Worm (Caenorhabditis elegans) whole organism, L3 larva: Measurements from ENCODE around the gene vab-8.

Source experiments
- R02D3.7 ChIP-seq: fragments of 150-350 bp; optimal IDR thresholded peaks from 2 replicates; lab custom pipeline; 2014; ENCODE audit warnings: missing biosample characterization, missing genetic modification characterization
- ama-1 ChIP-seq: fragments of 150-350 bp; optimal IDR thresholded peaks from 2 replicates; lab custom pipeline; 2018
- ceh-16 ChIP-seq: sonication (generic microtip); optimal IDR thresholded peaks from 2 replicates; lab custom pipeline; 2017; ENCODE audit warnings: missing biosample characterization, missing genetic modification characterization
- ceh-28 ChIP-seq: fragments of 150-350 bp; optimal IDR thresholded peaks from 2 replicates; lab custom pipeline; 2014; ENCODE audit warnings: missing biosample characterization, missing genetic modification reagents, missing genetic modification characterization
- ceh-82 ChIP-seq: fragments of 150-350 bp; optimal IDR thresholded peaks from 2 replicates; lab custom pipeline; 2014; ENCODE audit warnings: missing biosample characterization, missing genetic modification characterization
- ceh-9 ChIP-seq: sonication (generic microtip); optimal IDR thresholded peaks from 2 replicates; lab custom pipeline; 2018; ENCODE audit warnings: missing biosample characterization, missing genetic modification characterization
- daf-12 ChIP-seq: fragments of 150-350 bp; optimal IDR thresholded peaks from 2 replicates; lab custom pipeline; 2014; ENCODE audit warnings: missing biosample characterization, missing genetic modification reagents, missing genetic modification characterization
- elt-1 ChIP-seq: fragments of 150-350 bp; optimal IDR thresholded peaks from 2 replicates; lab custom pipeline; 2014; ENCODE audit warnings: missing biosample characterization, missing genetic modification characterization
- elt-2 ChIP-seq: sonication (generic microtip); optimal IDR thresholded peaks from 2 replicates; lab custom pipeline; 2016; ENCODE audit warnings: missing genetic modification reagents, mild to moderate bottlenecking, missing genetic modification characterization, missing compliant biosample characterization
- elt-3 ChIP-seq, 3 experiments: fragments of 150-350 bp in 1 of 3; sonication (generic microtip) in 2 of 3; optimal IDR thresholded peaks; 2 replicates in 2 of 3; 4 replicates in 1 of 3; lab custom pipeline; 2014 to 2017; ENCODE audit warnings: missing biosample characterization in 3 of 3, missing genetic modification characterization in 3 of 3
- eor-1 ChIP-seq, 2 experiments: fragments of 150-350 bp; optimal IDR thresholded peaks; 2 replicates each; lab custom pipeline; 2014 to 2018; ENCODE audit warnings: missing biosample characterization in 2 of 2, missing genetic modification characterization in 2 of 2
- fkh-2 ChIP-seq: fragments of 150-350 bp; optimal IDR thresholded peaks from 2 replicates; lab custom pipeline; 2014; ENCODE audit warnings: missing biosample characterization, missing genetic modification reagents, missing genetic modification characterization
- hmg-11 ChIP-seq: sonication (generic microtip); optimal IDR thresholded peaks from 2 replicates; lab custom pipeline; 2016; ENCODE audit warnings: missing genetic modification characterization, missing compliant biosample characterization
- lin-15B ChIP-seq: fragments of 150-350 bp; optimal IDR thresholded peaks from 2 replicates; lab custom pipeline; 2014; ENCODE audit warnings: missing biosample characterization, missing genetic modification characterization
- lin-39 ChIP-seq: fragments of 150-350 bp; optimal IDR thresholded peaks from 2 replicates; lab custom pipeline; 2018; ENCODE audit warnings: missing biosample characterization, missing genetic modification reagents, missing genetic modification characterization
- lsy-12 ChIP-seq: sonication (generic microtip); optimal IDR thresholded peaks from 2 replicates; lab custom pipeline; 2016; ENCODE audit warnings: mild to moderate bottlenecking, missing genetic modification characterization, missing compliant biosample characterization
- nfya-1 ChIP-seq: sonication (generic microtip); optimal IDR thresholded peaks from 2 replicates; lab custom pipeline; 2017; ENCODE audit warnings: missing genetic modification characterization, mild to moderate bottlenecking, missing compliant biosample characterization, antibody characterized with exemption, moderate library complexity; ENCODE audit not compliant: insufficient read depth
- nhr-23 ChIP-seq: fragments of 150-350 bp; optimal IDR thresholded peaks from 2 replicates; lab custom pipeline; 2014; ENCODE audit warnings: missing biosample characterization, missing genetic modification reagents, missing genetic modification characterization
- nhr-237 ChIP-seq: fragments of 150-350 bp; optimal IDR thresholded peaks from 2 replicates; lab custom pipeline; 2014; ENCODE audit warnings: missing biosample characterization, missing genetic modification characterization
- nhr-25 ChIP-seq: sonication (generic microtip); optimal IDR thresholded peaks from 2 replicates; lab custom pipeline; 2017; ENCODE audit warnings: missing biosample characterization, missing genetic modification characterization
- nhr-28 ChIP-seq: fragments of 150-350 bp; optimal IDR thresholded peaks from 2 replicates; lab custom pipeline; 2014; ENCODE audit warnings: missing biosample characterization, missing genetic modification characterization
- nhr-67 ChIP-seq: fragments of 150-350 bp; optimal IDR thresholded peaks from 2 replicates; lab custom pipeline; 2014; ENCODE audit warnings: missing biosample characterization, missing genetic modification characterization
- pha-4 ChIP-seq: fragments of 150-350 bp; optimal IDR thresholded peaks from 2 replicates; lab custom pipeline; 2014; ENCODE audit warnings: missing biosample characterization, missing genetic modification reagents, missing genetic modification characterization
- skn-1 ChIP-seq: fragments of 150-350 bp; optimal IDR thresholded peaks from 2 replicates; lab custom pipeline; 2014; ENCODE audit warnings: missing biosample characterization, missing genetic modification characterization
- snpc-4 ChIP-seq: fragments of 150-350 bp; optimal IDR thresholded peaks from 2 replicates; lab custom pipeline; 2014; ENCODE audit warnings: missing biosample characterization, missing genetic modification characterization
- unc-39 ChIP-seq: sonication (generic microtip); optimal IDR thresholded peaks from 4 replicates; lab custom pipeline; 2017; ENCODE audit warnings: missing biosample characterization, missing genetic modification characterization
- zag-1 ChIP-seq: fragments of 150-350 bp; optimal IDR thresholded peaks from 2 replicates; lab custom pipeline; 2014; ENCODE audit warnings: missing biosample characterization, missing genetic modification characterization

Gene vab-8

ce11 chrV:12181310-12181709 is 31.8 kb upstream of the vab-8 start, which contains the start of gene elpc-3:
TSS of gene elpc-3 (minus strand) at chrV:12181410.
- no peak for TF ChIP-seq R02D3.7 (tag; lab: Kevin White, UChicago)
- no peak for TF ChIP-seq ceh-82 (tag; lab: Kevin White, UChicago)

DNA sequence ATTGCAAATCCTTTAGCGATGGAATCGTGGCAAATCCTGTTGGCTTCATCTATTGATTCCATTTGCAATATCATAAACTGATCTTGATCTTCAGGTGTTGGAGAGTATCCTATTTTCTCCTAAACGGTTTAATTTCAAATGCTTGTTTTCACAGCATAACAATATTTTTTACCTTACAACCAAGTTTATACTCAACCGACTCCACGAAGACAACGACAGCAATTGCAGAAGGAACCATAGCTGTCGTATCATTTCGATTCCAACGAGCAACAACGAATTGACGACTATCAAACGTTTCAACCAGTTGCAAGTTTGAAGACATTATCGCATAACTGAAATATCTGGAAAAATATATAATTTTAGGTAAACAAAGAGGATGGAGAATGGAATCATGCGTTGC is 29.3 kb upstream of the vab-8 start, which contains the start of gene usip-1:
Gene usip-1 (minus strand): TSS at position 341 of the 400 bp plus-strand sequence.
- TF ChIP-seq hmg-11 (tag; lab: Kevin White, UChicago): no peak
- TF ChIP-seq ceh-16 (tag; lab: Kevin White, UChicago): no peak
- TF ChIP-seq elt-3 (tag; optimal IDR thresholded peaks at IDR 0.05; lab: Kevin White, UChicago): no peak
- TF ChIP-seq lsy-12 (tag; lab: Kevin White, UChicago): no peak
- no peak for TF ChIP-seq unc-39
- TF ChIP-seq, all 47 proteins: peak for 0

DNA sequence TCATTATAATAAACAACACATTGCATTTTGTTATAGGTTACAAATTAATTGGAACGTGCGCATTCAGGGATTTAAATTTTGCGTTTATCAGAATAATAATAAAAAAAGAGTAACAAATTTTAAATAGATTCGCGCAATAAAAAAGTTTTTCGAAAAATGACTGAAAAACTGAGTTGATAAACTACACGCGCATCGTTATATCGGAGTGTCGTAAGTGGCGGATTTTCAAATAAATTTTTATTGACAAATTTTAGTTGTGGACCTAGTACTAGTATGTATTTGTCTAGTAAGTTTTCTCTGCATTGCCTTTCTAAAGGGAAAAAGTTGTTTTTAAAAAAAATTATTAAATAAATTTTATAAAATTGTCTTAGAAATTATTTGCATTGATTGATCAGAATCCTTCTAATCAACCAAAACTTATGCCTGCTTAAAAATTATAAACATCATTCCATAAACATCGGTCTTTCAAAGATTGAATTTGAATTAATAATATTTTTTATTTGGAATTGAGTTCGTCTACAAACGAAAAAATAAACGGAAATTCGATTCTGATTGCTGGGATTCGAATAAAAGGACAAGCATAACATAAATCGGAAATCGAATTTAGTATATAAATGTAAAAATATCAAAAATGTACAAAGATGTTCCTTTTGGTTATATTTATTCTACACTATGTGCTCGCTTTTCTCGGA is 28.7 kb upstream of the vab-8 start, which contains the start of gene srd-4:
Gene srd-4 (plus strand): TSS at position 642 of the 692 bp plus-strand sequence.
- TF ChIP-seq skn-1 (tag; lab: Kevin White, UChicago) (no peak), ceh-9 (tag; lab: Kevin White, UChicago) (no peak), lin-15B (tag; lab: Kevin White, UChicago) (peak; percentile 4), nhr-23 (tag; lab: Kevin White, UChicago) (peak; percentile 0)

ce11 chrV:12187344-12187743 is 25.8 kb upstream of the vab-8 start, which contains the start of gene ZK863.8:
TSS of gene ZK863.8 (minus strand) at chrV:12187516.
- TF ChIP-seq elt-3 (tag; optimal IDR thresholded peaks at IDR 0.05; lab: Kevin White, UChicago) (no peak), pha-4 (tag; lab: Kevin White, UChicago) (peak; percentile 91)
- TF ChIP-seq, all 47 proteins: peak for 1

ce11 chrV:12188830-12189229 is 24.3 kb upstream of the vab-8 start:
- no peak for TF ChIP-seq ceh-16 (tag; lab: Kevin White, UChicago)
- TF ChIP-seq pha-4 (tag; lab: Kevin White, UChicago): peak; percentile 76

DNA sequence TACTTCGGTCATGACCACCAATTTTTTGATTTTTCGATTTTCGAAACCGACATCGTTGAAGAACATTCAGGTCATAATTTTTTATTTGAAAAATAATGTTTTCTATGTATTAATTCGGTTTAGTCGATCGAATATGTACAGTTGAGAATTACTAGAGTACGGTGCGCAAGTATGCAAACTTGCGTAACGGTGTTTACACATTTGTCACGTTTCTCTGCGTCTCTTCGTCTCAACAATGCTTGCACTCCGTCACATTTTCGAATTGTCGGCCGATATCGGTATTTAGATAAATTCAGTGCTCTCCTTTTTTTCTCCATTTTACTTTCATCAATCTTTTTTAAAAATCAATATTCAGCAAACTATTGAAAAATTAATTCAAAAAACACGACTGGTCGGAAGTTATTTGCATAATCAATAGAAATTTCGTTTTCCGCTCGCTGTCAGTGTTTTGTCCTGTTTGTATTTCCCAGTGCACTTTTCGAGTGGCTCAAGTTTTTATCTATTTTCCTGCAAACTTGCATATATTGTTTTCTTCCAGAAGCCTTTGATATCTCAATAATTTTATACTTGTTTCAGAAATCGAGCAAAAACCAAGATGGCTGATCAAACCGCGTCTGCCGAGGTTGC is 22.1 kb upstream of the vab-8 start, which contains the start of gene dpy-30:
Gene dpy-30 (plus strand): TSS at position 577 of the 627 bp plus-strand sequence.
- TF ChIP-seq nhr-28: no peak
- no peak for TF ChIP-seq fkh-2
- no peak for TF ChIP-seq lsy-12 (tag; lab: Kevin White, UChicago)
- TF ChIP-seq elt-1 (tag; lab: Kevin White, UChicago): no peak
- peak; percentile 42 for TF ChIP-seq elt-2 (tag; lab: Kevin White, UChicago)
- no peak for TF ChIP-seq skn-1 (tag; lab: Kevin White, UChicago)
- TF ChIP-seq lin-15B (tag; lab: Kevin White, UChicago): peak; percentile 29
- peak; percentile 82 for TF ChIP-seq nfya-1
- peak; percentile 72 for TF ChIP-seq hmg-11 (tag; lab: Kevin White, UChicago)
- TF ChIP-seq pha-4 (tag; lab: Kevin White, UChicago): peak; percentile 86
- peak; percentile 65 for TF ChIP-seq nhr-25 (tag; lab: Kevin White, UChicago)
- TF ChIP-seq nhr-23 (tag; lab: Kevin White, UChicago): peak; percentile 38
- TF ChIP-seq snpc-4 (tag; lab: Kevin White, UChicago): peak; percentile 64
- no peak for TF ChIP-seq nhr-237 (tag; lab: Kevin White, UChicago)
- no peak for TF ChIP-seq ceh-82 (tag; lab: Kevin White, UChicago)
- TF ChIP-seq ceh-28 (tag; lab: Kevin White, UChicago): peak; percentile 38
- TF ChIP-seq lin-39 (tag; lab: Kevin White, UChicago): peak; percentile 50

DNA sequence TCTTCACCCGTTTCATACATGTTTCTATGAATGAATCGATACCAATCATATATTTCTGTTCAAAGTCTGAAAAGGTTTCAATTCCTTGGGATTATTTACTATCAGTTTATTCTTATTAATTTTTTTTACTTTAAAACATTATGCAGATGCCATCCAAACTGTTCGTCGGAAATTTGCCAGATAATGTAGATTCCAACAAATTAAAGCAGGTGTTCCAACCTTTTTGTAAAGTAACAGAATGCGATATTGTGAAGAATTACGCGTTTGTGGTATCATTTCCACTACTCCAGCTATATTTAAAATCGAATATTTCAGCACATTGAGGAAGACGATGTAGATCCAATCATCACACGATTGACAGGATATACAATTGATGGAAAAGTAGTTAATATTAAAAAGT is 21.0 kb upstream of the vab-8 start, which contains the start of gene rnp-1:
Gene rnp-1 (plus strand): TSS at position 145 of the 400 bp plus-strand sequence.
- TF ChIP-seq nhr-67 (tag; lab: Kevin White, UChicago) (no peak), nfya-1 (no peak), elt-3 (tag; optimal IDR thresholded peaks at IDR 0.05; lab: Kevin White, UChicago) (no peak), zag-1 (tag; lab: Kevin White, UChicago) (no peak), eor-1 (tag; optimal IDR thresholded peaks at IDR 0.05; lab: Kevin White, UChicago) (no peak), ama-1 (lab: Kevin White, UChicago) (peak; percentile 35), pha-4 (tag; lab: Kevin White, UChicago) (peak; percentile 10), lsy-12 (tag; lab: Kevin White, UChicago) (no peak), daf-12 (tag; lab: Kevin White, UChicago) (no peak)
